Worm (Caenorhabditis elegans): ENCODE results near the gene iars-1.

Gene iars-1

ce11 chrIV:10396827-10397226, 28.4 kb downstream of the iars-1 start:
- TF ChIP-seq ces-1 (GFP tag; optimal IDR thresholded peaks at IDR 0.05) (peak; percentile 85), unc-62 (GFP tag; optimal IDR thresholded peaks at IDR 0.05) (no peak)

- TF ChIP-seq ces-1 (GFP tag; optimal IDR thresholded peaks at IDR 0.05) = peak; percentile 73
- TF ChIP-seq elt-3 (tag; optimal IDR thresholded peaks at IDR 0.05) = no peak
These were observed 29.8 kb downstream of the iars-1 start for ce11 chrIV:10398244-10398643.

ce11 chrIV:10403193-10404058, 35.0 kb downstream of the iars-1 start, which contains the start of gene gpa-7:
Gene gpa-7, plus strand, starts transcription at chrIV:10404008.
- TF ChIP-seq pha-4 (tag; optimal IDR thresholded peaks at IDR 0.05) (peak; percentile 14), ham-2 (GFP tag; optimal IDR thresholded peaks at IDR 0.05) (peak; percentile 53), cnd-1 (tag; optimal IDR thresholded peaks at IDR 0.05) (peak; percentile 8), ces-1 (GFP tag; optimal IDR thresholded peaks at IDR 0.05) (peak; percentile 83), lin-32 (GFP tag; optimal IDR thresholded peaks at IDR 0.05) (no peak), mep-1 (tag; optimal IDR thresholded peaks at IDR 0.05) (peak; percentile 42), sptf-1 (tag; optimal IDR thresholded peaks at IDR 0.05) (peak; percentile 42), mls-2 (tag; optimal IDR thresholded peaks at IDR 0.05) (peak; percentile 67), unc-120 (tag; optimal IDR thresholded peaks at IDR 0.05; ENCODE audit: poor library complexity, severe bottlenecking) (peak; percentile 92), drap-1 (GFP tag; optimal IDR thresholded peaks at IDR 0.05) (peak; percentile 10), ceh-83 (GFP tag; optimal IDR thresholded peaks at IDR 0.05) (no peak), lsy-2 (tag; optimal IDR thresholded peaks at IDR 0.05) (no peak), unc-62 (GFP tag; optimal IDR thresholded peaks at IDR 0.05) (peak; percentile 52), blmp-1 (tag; optimal IDR thresholded peaks at IDR 0.05) (peak; percentile 71), lin-13 (tag; optimal IDR thresholded peaks at IDR 0.05) (peak; percentile 29), ztf-11 (tag; optimal IDR thresholded peaks at IDR 0.05) (no peak)

ce11 chrIV:10409377-10409776, 41.0 kb downstream of the iars-1 start, which contains the start of gene rfk-1:
Gene rfk-1, minus strand, starts transcription at chrIV:10409477.
- TF ChIP-seq bed-3 (GFP tag; optimal IDR thresholded peaks at IDR 0.05) (no peak), nhr-76 (tag; optimal IDR thresholded peaks at IDR 0.05) (no peak), ceh-43 (GFP tag; optimal IDR thresholded peaks at IDR 0.05) (no peak), drap-1 (GFP tag; optimal IDR thresholded peaks at IDR 0.05) (no peak), elt-1 (tag; optimal IDR thresholded peaks at IDR 0.05; ENCODE audit: borderline replicate concordance, insufficient read depth) (no peak), cnd-1 (tag; optimal IDR thresholded peaks at IDR 0.05) (no peak), ceh-39 (tag; optimal IDR thresholded peaks at IDR 0.05) (no peak), M03D4.4 (tag; optimal IDR thresholded peaks at IDR 0.05) (no peak), nhr-237 (tag; optimal IDR thresholded peaks at IDR 0.05) (no peak), ces-1 (GFP tag; optimal IDR thresholded peaks at IDR 0.05) (no peak), lin-13 (tag; optimal IDR thresholded peaks at IDR 0.05) (no peak), unc-62 (GFP tag; optimal IDR thresholded peaks at IDR 0.05) (no peak), ztf-11 (tag; optimal IDR thresholded peaks at IDR 0.05) (no peak), flh-1 (GFP tag; optimal IDR thresholded peaks at IDR 0.05) (no peak), ceh-83 (GFP tag; optimal IDR thresholded peaks at IDR 0.05) (no peak)

ce11 chrIV:10413828-10414227, 45.4 kb downstream of the iars-1 start, which contains the start of gene R10H10.7:
Gene R10H10.7, minus strand, starts transcription at chrIV:10413928.
- TF ChIP-seq flh-1 (GFP tag; optimal IDR thresholded peaks at IDR 0.05) (no peak), unc-62 (GFP tag; optimal IDR thresholded peaks at IDR 0.05) (no peak), nhr-28 (tag; optimal IDR thresholded peaks at IDR 0.05) (no peak), lsy-2 (tag; optimal IDR thresholded peaks at IDR 0.05) (no peak), cnd-1 (tag; optimal IDR thresholded peaks at IDR 0.05) (no peak), snpc-4 (tag; optimal IDR thresholded peaks at IDR 0.05) (no peak), unc-39 (tag; optimal IDR thresholded peaks at IDR 0.05) (no peak), tbx-8 (GFP tag; optimal IDR thresholded peaks at IDR 0.05) (no peak), hlh-1 (tag; optimal IDR thresholded peaks at IDR 0.05) (no peak), ces-1 (GFP tag; optimal IDR thresholded peaks at IDR 0.05) (no peak), pha-4 (tag; optimal IDR thresholded peaks at IDR 0.05) (no peak), nhr-76 (tag; optimal IDR thresholded peaks at IDR 0.05) (no peak), ceh-39 (tag; optimal IDR thresholded peaks at IDR 0.05) (no peak)

Data from whole organism, mixed stage, embryonic.